Worm (Caenorhabditis elegans) whole organism, L4 larva: ENCODE data around the gene ZK355.8.
A peak's percentile ranks its signal among the peaks of the same experiment; 100 is the strongest.

Experiments used
- F10B5.3 ChIP-seq: sonication (generic microtip); optimal IDR thresholded peaks from 2 replicates; lab custom pipeline; 2016; ENCODE audit warnings: mild to moderate bottlenecking, missing genetic modification characterization, missing compliant biosample characterization
- F37D6.2 ChIP-seq: sonication (generic microtip); optimal IDR thresholded peaks from 2 replicates; lab custom pipeline; 2016; ENCODE audit warnings: mild to moderate bottlenecking, missing genetic modification characterization, missing compliant biosample characterization
- R02D3.7 ChIP-seq: fragments of 150-350 bp; sonication (generic microtip); optimal IDR thresholded peaks from 3 replicates; lab custom pipeline; 2014; ENCODE audit warnings: missing biosample characterization, missing genetic modification characterization
- ceh-82 ChIP-seq: sonication (generic microtip); optimal IDR thresholded peaks from 2 replicates; lab custom pipeline; 2017; ENCODE audit warnings: missing biosample characterization, missing genetic modification characterization
- ces-1 ChIP-seq: fragments of 150-350 bp; sonication (generic microtip); optimal IDR thresholded peaks from 4 replicates; lab custom pipeline; 2014; ENCODE audit warnings: missing biosample characterization, missing genetic modification reagents, missing genetic modification characterization
- daf-16 ChIP-seq, 3 experiments: sonication (generic microtip); optimal IDR thresholded peaks; 2 replicates each; lab custom pipeline; 2016 to 2017; ENCODE audit warnings: missing genetic modification characterization in 3 of 3, missing genetic modification reagents in 3 of 3, mild to moderate bottlenecking in 2 of 3, missing compliant biosample characterization in 2 of 3, missing biosample characterization in 1 of 3, moderate library complexity in 1 of 3
- dmd-6 ChIP-seq: fragments of 200-800 bp; sonication (Bioruptor generic); IDR thresholded peaks from 2 replicates; pipeline ENCODE4 v1.3.6; 2022; ENCODE audit warnings: missing genetic modification reagents, missing genetic modification characterization, missing compliant biosample characterization
- duxl-1 ChIP-seq: sonication (generic microtip); optimal IDR thresholded peaks from 2 replicates; lab custom pipeline; 2016; ENCODE audit warnings: mild to moderate bottlenecking, missing genetic modification characterization, moderate library complexity, missing compliant biosample characterization; ENCODE audit not compliant: poor library complexity
- dve-1 ChIP-seq: sonication (generic microtip); optimal IDR thresholded peaks from 2 replicates; lab custom pipeline; 2017; ENCODE audit warnings: antibody characterized with exemption, mild to moderate bottlenecking, missing genetic modification characterization, missing compliant biosample characterization; ENCODE audit not compliant: insufficient read depth
- egl-27 ChIP-seq: sonication (generic microtip); optimal IDR thresholded peaks from 3 replicates; lab custom pipeline; 2017; ENCODE audit warnings: missing biosample characterization, missing genetic modification reagents, missing genetic modification characterization
- egl-43 ChIP-seq: fragments of 200-800 bp; sonication (Bioruptor generic); IDR thresholded peaks from 2 replicates; pipeline ENCODE4 v1.3.6; 2022; ENCODE audit warnings: missing genetic modification reagents, missing genetic modification characterization, missing compliant biosample characterization
- hif-1 ChIP-seq, 2 experiments: sonication (generic microtip); optimal IDR thresholded peaks; 2 replicates each; lab custom pipeline; 2016 to 2017; ENCODE audit warnings: missing compliant biosample characterization in 2 of 2, missing genetic modification characterization in 2 of 2, missing genetic modification reagents in 2 of 2, missing genotype in 2 of 2, mild to moderate bottlenecking in 1 of 2
- hlh-11 ChIP-seq: fragments of 200-800 bp; sonication (Bioruptor generic); optimal IDR thresholded peaks from 2 replicates; lab custom pipeline; 2018; ENCODE audit warnings: mild to moderate bottlenecking, missing genetic modification characterization, missing compliant biosample characterization
- hlh-30 ChIP-seq: sonication (generic microtip); optimal IDR thresholded peaks from 2 replicates; lab custom pipeline; 2017; ENCODE audit warnings: antibody characterized with exemption, mild to moderate bottlenecking, missing genetic modification characterization, missing compliant biosample characterization; ENCODE audit not compliant: insufficient read depth
- lim-7 ChIP-seq: fragments of 200-800 bp; sonication (Bioruptor generic); IDR thresholded peaks from 2 replicates; pipeline ENCODE4 v1.3.6; 2022; ENCODE audit warnings: missing genetic modification characterization, missing compliant biosample characterization
- lin-1 ChIP-seq: fragments of 200-800 bp; sonication (Bioruptor generic); IDR thresholded peaks from 2 replicates; pipeline ENCODE4 v1.3.6; 2022; ENCODE audit warnings: missing genetic modification reagents, missing genetic modification characterization, missing compliant biosample characterization
- lin-13 ChIP-seq: fragments of 150-350 bp; optimal IDR thresholded peaks from 2 replicates; lab custom pipeline; 2014; ENCODE audit warnings: missing biosample characterization, missing genetic modification reagents, missing genetic modification characterization
- lin-38 ChIP-seq: fragments of 200-800 bp; sonication (Bioruptor generic); IDR thresholded peaks from 2 replicates; pipeline ENCODE4 v1.3.6; 2022; ENCODE audit warnings: missing genetic modification reagents, missing genetic modification characterization, missing compliant biosample characterization
- mdt-29 ChIP-seq: fragments of 200-800 bp; sonication (Bioruptor generic); IDR thresholded peaks from 2 replicates; pipeline ENCODE4 v1.3.6; 2022; ENCODE audit warnings: missing genetic modification reagents, missing genetic modification characterization, missing compliant biosample characterization
- nhr-102 ChIP-seq: sonication (generic microtip); optimal IDR thresholded peaks from 2 replicates; lab custom pipeline; 2016; ENCODE audit warnings: mild to moderate bottlenecking, missing genetic modification characterization, moderate library complexity, missing compliant biosample characterization
- nhr-11 ChIP-seq: fragments of 150-350 bp; optimal IDR thresholded peaks from 2 replicates; lab custom pipeline; 2014; ENCODE audit warnings: missing biosample characterization, missing genetic modification characterization
- nhr-25 ChIP-seq: sonication (generic microtip); optimal IDR thresholded peaks from 2 replicates; lab custom pipeline; 2017; ENCODE audit warnings: missing genetic modification characterization, mild to moderate bottlenecking, missing compliant biosample characterization, antibody characterized with exemption, moderate library complexity, borderline replicate concordance; ENCODE audit not compliant: insufficient read depth
- nhr-28 ChIP-seq: fragments of 150-350 bp; optimal IDR thresholded peaks from 2 replicates; lab custom pipeline; 2014; ENCODE audit warnings: missing biosample characterization, missing genetic modification characterization
- nhr-42 ChIP-seq: fragments of 200-800 bp; sonication (Bioruptor generic); IDR thresholded peaks from 2 replicates; pipeline ENCODE4 v1.3.6; 2022; ENCODE audit warnings: missing genetic modification characterization, missing compliant biosample characterization
- nhr-48 ChIP-seq: sonication (generic microtip); optimal IDR thresholded peaks from 2 replicates; lab custom pipeline; 2016; ENCODE audit warnings: mild to moderate bottlenecking, missing genetic modification characterization, missing compliant biosample characterization
- pqm-1 ChIP-seq: sonication (generic microtip); optimal IDR thresholded peaks from 2 replicates; lab custom pipeline; 2017; ENCODE audit warnings: missing biosample characterization, missing genetic modification characterization
- set-16 ChIP-seq: fragments of 200-800 bp; sonication (Bioruptor generic); IDR thresholded peaks from 2 replicates; pipeline ENCODE4 v1.3.6; 2022; ENCODE audit warnings: missing genetic modification reagents, missing genetic modification characterization, missing compliant biosample characterization
- snpc-4 ChIP-seq: fragments of 150-350 bp; optimal IDR thresholded peaks from 2 replicates; lab custom pipeline; 2014; ENCODE audit warnings: missing biosample characterization, missing genetic modification characterization
- spr-1 ChIP-seq: sonication (generic microtip); optimal IDR thresholded peaks from 2 replicates; lab custom pipeline; 2016; ENCODE audit warnings: mild to moderate bottlenecking, missing genetic modification characterization, missing compliant biosample characterization
- tag-97 ChIP-seq: fragments of 200-800 bp; sonication (Bioruptor generic); IDR thresholded peaks from 2 replicates; pipeline ENCODE4 v1.3.6; 2022; ENCODE audit warnings: missing genetic modification characterization, missing compliant biosample characterization
- tra-1 ChIP-seq: fragments of 200-800 bp; sonication (Bioruptor generic); IDR thresholded peaks from 2 replicates; pipeline ENCODE4 v1.3.6; 2022; ENCODE audit warnings: missing genetic modification reagents, missing genetic modification characterization, missing compliant biosample characterization
- vab-7 ChIP-seq: fragments of 200-800 bp; sonication (Bioruptor generic); IDR thresholded peaks from 2 replicates; pipeline ENCODE4 v1.3.6; 2022; ENCODE audit warnings: missing genetic modification reagents, missing genetic modification characterization, missing compliant biosample characterization
- zfp-3 ChIP-seq: fragments of 200-800 bp; sonication (Bioruptor generic); conservative IDR thresholded peaks from 2 replicates; pipeline ENCODE4 v1.3.6; 2022; ENCODE audit warnings: missing genetic modification reagents, missing genetic modification characterization, missing compliant biosample characterization
- zip-11 ChIP-seq: fragments of 200-800 bp; sonication (Bioruptor generic); IDR thresholded peaks from 2 replicates; pipeline ENCODE4 v1.3.6; 2022; ENCODE audit warnings: missing genetic modification characterization, missing compliant biosample characterization
- zip-2 ChIP-seq: fragments of 150-350 bp; optimal IDR thresholded peaks from 2 replicates; lab custom pipeline; 2014; ENCODE audit warnings: missing biosample characterization, missing genetic modification characterization

Gene ZK355.8

DNA sequence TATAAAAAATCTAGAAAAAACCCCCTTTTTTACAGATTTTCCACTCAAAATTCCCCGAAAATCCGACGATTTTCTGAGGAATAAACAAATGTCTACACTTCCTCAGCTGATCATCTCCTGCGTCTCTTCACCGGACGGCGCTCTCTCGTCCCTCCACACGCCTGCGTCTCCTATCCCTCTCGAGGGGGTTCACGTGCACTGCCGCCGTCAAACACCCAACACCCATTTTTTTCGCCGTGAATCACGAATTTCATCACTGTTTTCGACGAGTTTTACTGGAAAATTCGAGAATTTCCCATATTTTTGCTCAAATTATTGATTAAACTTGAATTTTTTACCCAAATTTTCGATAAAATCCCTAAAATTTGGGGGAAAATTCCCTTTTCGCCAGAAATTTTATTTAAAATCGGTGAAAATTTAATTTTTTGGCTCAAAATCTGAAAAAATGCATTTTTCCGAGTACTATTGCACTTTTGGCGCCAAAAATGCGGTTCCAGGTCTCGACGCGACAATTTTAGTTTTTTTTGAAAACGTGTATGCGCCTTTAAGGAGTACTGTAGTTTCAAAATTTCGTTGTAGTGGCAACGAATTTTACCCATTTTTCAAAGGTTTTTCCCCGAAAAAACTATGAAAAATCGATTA lies 6.7 kb upstream of the ZK355.8 start (continued):
- TF ChIP-seq snpc-4 (tag; lab: Kevin White, UChicago) (no peak), tra-1 (GFP tag; lab: Robert Waterston, UW) (peak; percentile 41; the same call in 1 of the 2 replicates), spr-1 (tag; lab: Kevin White, UChicago) (peak; percentile 8), zfp-3 (0 out of 2 replicates have a peak, but pooled peaks have one; percentile 6), zip-11 (GFP tag; lab: Robert Waterston, UW) (no peak), lin-38 (GFP tag; lab: Robert Waterston, UW) (peak; percentile 70), zip-2 (tag; lab: Kevin White, UChicago) (no peak), tag-97 (0 out of 2 replicates have a peak, but pooled peaks have one; percentile 15), nhr-11 (tag; lab: Kevin White, UChicago) (no peak)

ce11 chrII:2921860-2922259 lies 5.7 kb upstream of the ZK355.8 start:
- TF ChIP-seq set-16 (GFP tag; lab: Robert Waterston, UW) = peak; percentile 66
- TF ChIP-seq nhr-102 (tag; lab: Kevin White, UChicago) = no peak

DNA sequence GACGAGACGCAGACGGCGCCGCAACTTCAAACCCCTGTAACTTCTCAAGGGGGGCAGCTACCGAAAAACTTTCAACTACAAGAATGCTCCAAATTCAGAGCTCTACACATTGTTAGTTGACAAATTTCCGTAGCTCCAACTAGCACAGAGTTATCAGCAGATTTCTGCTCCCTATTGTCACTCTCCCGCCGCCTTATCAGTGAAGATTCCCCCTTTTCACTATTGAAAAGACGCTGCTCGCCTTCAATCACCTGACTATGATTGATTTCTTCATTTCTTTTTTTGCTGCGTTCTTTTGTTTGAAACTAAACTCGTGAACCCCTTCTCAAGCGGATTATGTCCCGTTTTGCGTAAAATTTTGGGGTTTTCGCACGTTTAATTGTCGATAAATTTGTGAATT lies 5.2 kb upstream of the ZK355.8 start:
- TF ChIP-seq nhr-48 = no peak
- peak; percentile 41 for TF ChIP-seq dmd-6
- TF ChIP-seq pqm-1 (tag; lab: Kevin White, UChicago) = peak; percentile 41
- TF ChIP-seq nhr-28 (tag; lab: Kevin White, UChicago) = peak; percentile 17
- no peak for TF ChIP-seq lin-13 (GFP tag; lab: Kevin White, UChicago)
- peak; percentile 45 for TF ChIP-seq hlh-30 (tag; lab: Kevin White, UChicago)
- peak in 1 of 2 experiments; percentile 3 for TF ChIP-seq hif-1 (tag; optimal IDR thresholded peaks at IDR 0.05; lab: Kevin White, UChicago)
- no peak for TF ChIP-seq lim-7 (GFP tag; lab: Robert Waterston, UW)
- TF ChIP-seq dve-1 (tag; lab: Kevin White, UChicago) = peak; percentile 57
- TF ChIP-seq egl-27 (tag; lab: Kevin White, UChicago) = no peak
- TF ChIP-seq ces-1 = no peak
- peak; percentile 10; the same call in 1 of the 2 replicates for TF ChIP-seq lin-1 (GFP tag; lab: Robert Waterston, UW)
- no peak for TF ChIP-seq R02D3.7 (tag; lab: Kevin White, UChicago)
- no peak for TF ChIP-seq vab-7
- no peak for TF ChIP-seq duxl-1
- TF ChIP-seq nhr-25 (tag; lab: Kevin White, UChicago) = no peak
- no peak for TF ChIP-seq nhr-42
- no peak for TF ChIP-seq F37D6.2 (tag; lab: Kevin White, UChicago)
- TF ChIP-seq tra-1 (GFP tag; lab: Robert Waterston, UW) = no peak
- no peak for TF ChIP-seq mdt-29 (GFP tag; lab: Robert Waterston, UW)
- TF ChIP-seq hlh-11 = peak; percentile 49
- TF ChIP-seq daf-16 (GFP tag; optimal IDR thresholded peaks at IDR 0.05; lab: Kevin White, UChicago) = no peak
- TF ChIP-seq daf-16 (tag; optimal IDR thresholded peaks at IDR 0.05; lab: Kevin White, UChicago) = peak; percentile 33
- TF ChIP-seq ceh-82 (tag; lab: Kevin White, UChicago) = no peak
- TF ChIP-seq egl-43 (GFP tag; lab: Robert Waterston, UW) = no peak
- TF ChIP-seq F10B5.3 (tag; lab: Kevin White, UChicago) = no peak
